Worm (Caenorhabditis elegans) whole organism, L3 larva: ENCODE data around the gene hex-5.

Experiments used
- ZK546.5 ChIP-seq: sonication (generic microtip); optimal IDR thresholded peaks from 2 replicates; lab custom pipeline; 2017; ENCODE audit warnings: missing biosample characterization, missing genetic modification characterization
- aly-2 ChIP-seq: fragments of 150-350 bp; optimal IDR thresholded peaks from 2 replicates; lab custom pipeline; 2014; ENCODE audit warnings: missing biosample characterization, missing genetic modification characterization
- elt-2 ChIP-seq: sonication (generic microtip); optimal IDR thresholded peaks from 2 replicates; lab custom pipeline; 2016; ENCODE audit warnings: missing genetic modification reagents, mild to moderate bottlenecking, missing genetic modification characterization, missing compliant biosample characterization
- elt-3 ChIP-seq, 3 experiments: fragments of 150-350 bp in 1 of 3; sonication (generic microtip) in 2 of 3; optimal IDR thresholded peaks; 2 replicates in 2 of 3; 4 replicates in 1 of 3; lab custom pipeline; 2014 to 2017; ENCODE audit warnings: missing biosample characterization in 3 of 3, missing genetic modification characterization in 3 of 3
- jun-1 ChIP-seq: fragments of 150-350 bp; optimal IDR thresholded peaks from 2 replicates; lab custom pipeline; 2014; ENCODE audit warnings: missing biosample characterization, missing genetic modification reagents, missing genetic modification characterization
- lin-15B ChIP-seq: fragments of 150-350 bp; optimal IDR thresholded peaks from 2 replicates; lab custom pipeline; 2014; ENCODE audit warnings: missing biosample characterization, missing genetic modification characterization
- nhr-12 ChIP-seq: fragments of 150-350 bp; optimal IDR thresholded peaks from 2 replicates; lab custom pipeline; 2014; ENCODE audit warnings: missing biosample characterization, missing genetic modification characterization
- nhr-23 ChIP-seq: fragments of 150-350 bp; optimal IDR thresholded peaks from 2 replicates; lab custom pipeline; 2014; ENCODE audit warnings: missing biosample characterization, missing genetic modification reagents, missing genetic modification characterization
- nhr-28 ChIP-seq: fragments of 150-350 bp; optimal IDR thresholded peaks from 2 replicates; lab custom pipeline; 2014; ENCODE audit warnings: missing biosample characterization, missing genetic modification characterization
- nhr-43 ChIP-seq: sonication (generic microtip); optimal IDR thresholded peaks from 2 replicates; lab custom pipeline; 2016; ENCODE audit warnings: mild to moderate bottlenecking, missing genetic modification characterization, missing compliant biosample characterization; ENCODE audit not compliant: poor library complexity, severe bottlenecking
- nhr-67 ChIP-seq: fragments of 150-350 bp; optimal IDR thresholded peaks from 2 replicates; lab custom pipeline; 2014; ENCODE audit warnings: missing biosample characterization, missing genetic modification characterization
- nhr-77 ChIP-seq: fragments of 150-350 bp; optimal IDR thresholded peaks from 2 replicates; lab custom pipeline; 2014; ENCODE audit warnings: missing biosample characterization, missing genetic modification characterization
- sea-2 ChIP-seq: fragments of 150-350 bp; sonication (generic microtip); optimal IDR thresholded peaks from 4 replicates; lab custom pipeline; 2014; ENCODE audit warnings: missing biosample characterization, missing genetic modification reagents, missing genetic modification characterization
- snpc-4 ChIP-seq: fragments of 150-350 bp; optimal IDR thresholded peaks from 2 replicates; lab custom pipeline; 2014; ENCODE audit warnings: missing biosample characterization, missing genetic modification characterization
- tbx-2 ChIP-seq: sonication (generic microtip); optimal IDR thresholded peaks from 2 replicates; lab custom pipeline; 2016; ENCODE audit warnings: mild to moderate bottlenecking, missing genetic modification characterization, missing compliant biosample characterization

hex-5 gene

DNA sequence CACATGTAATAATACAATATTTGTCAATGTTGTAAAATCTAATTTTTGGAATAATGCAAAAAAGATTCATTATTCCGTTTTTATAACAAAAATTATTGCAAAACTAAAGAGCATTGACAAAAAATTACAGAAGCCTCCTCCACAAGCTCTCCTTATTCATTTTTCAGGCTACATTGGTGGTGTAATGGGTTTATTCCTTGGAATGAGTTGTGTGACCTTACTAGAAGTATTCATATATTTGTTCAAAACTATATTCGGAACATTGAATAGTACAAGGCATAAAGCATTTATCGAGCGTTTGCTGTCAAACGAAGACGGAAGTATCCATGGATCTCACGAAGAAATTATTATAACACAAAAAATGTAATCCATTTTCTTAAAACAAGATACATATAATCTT is 53.2 kb downstream of the hex-5 start:
- TF ChIP-seq snpc-4 (no peak), ZK546.5 (no peak), tbx-2 (tag; lab: Kevin White, UChicago) (no peak), nhr-28 (tag; lab: Kevin White, UChicago) (no peak), nhr-67 (tag; lab: Kevin White, UChicago) (no peak), elt-2 (tag; lab: Kevin White, UChicago) (no peak), jun-1 (tag; lab: Kevin White, UChicago) (no peak), nhr-23 (tag; lab: Kevin White, UChicago) (no peak), nhr-43 (tag; lab: Kevin White, UChicago) (no peak), nhr-77 (no peak), elt-3 (tag; optimal IDR thresholded peaks at IDR 0.05; lab: Kevin White, UChicago) (no peak), nhr-12 (tag; lab: Kevin White, UChicago) (no peak), sea-2 (GFP tag; lab: Kevin White, UChicago) (no peak), lin-15B (tag; lab: Kevin White, UChicago) (no peak), aly-2 (no peak)
